Worm (Caenorhabditis elegans): ENCODE data around the gene srg-58.

DNA sequence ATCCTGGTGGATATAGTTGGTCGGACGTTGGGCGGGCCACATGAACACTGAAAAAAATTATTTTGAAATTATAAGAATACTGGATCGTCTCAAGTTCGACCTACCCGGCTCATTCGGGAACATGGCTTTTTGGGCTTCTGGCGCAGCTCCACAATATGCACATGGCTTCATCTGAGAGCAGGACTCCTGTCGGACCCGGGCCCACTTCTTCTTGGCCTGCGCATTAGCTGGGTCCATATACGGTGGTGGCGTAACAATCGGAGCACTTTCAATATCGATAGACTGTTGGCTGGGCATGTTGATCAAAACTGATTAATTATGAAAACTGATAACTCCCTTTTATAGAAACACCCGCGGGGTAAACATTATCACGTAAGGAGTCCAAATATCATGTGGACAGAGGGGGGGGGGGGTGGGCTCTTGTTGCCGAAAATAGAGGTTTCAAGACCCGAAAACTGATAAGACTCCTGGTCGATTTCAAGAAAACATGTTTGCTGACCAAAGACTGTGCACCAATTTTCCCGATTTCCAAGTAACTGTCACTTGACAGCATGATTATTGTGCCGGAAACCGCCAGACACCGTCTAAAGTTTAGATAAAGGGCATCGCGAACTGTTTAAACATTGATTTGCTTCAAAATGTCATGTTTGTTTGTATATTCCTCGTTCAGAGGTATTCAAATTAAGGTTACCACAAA lies 28.4 kb downstream of the srg-58 start, which contains the start of gene dod-3:
- TF ChIP-seq lsy-2 (tag; optimal IDR thresholded peaks at IDR 0.05) (no peak), pag-3 (tag; optimal IDR thresholded peaks at IDR 0.05; ENCODE audit: borderline replicate concordance, insufficient read depth) (no peak)

All from whole organism, L1 larva.